Fruit fly (Drosophila melanogaster) whole organism, embryonic: Measurements from ENCODE around the gene CG32259.

ENCODE experiments used
- Antp ChIP-seq: fragments of 200-800 bp; sonication (Bioruptor generic); optimal IDR thresholded peaks from 3 replicates; lab custom pipeline; 2016; ENCODE audit warnings: missing biosample characterization, missing genetic modification characterization
- CG10462 ChIP-seq: fragments of 200-800 bp; sonication (Bioruptor generic); optimal IDR thresholded peaks from 2 replicates; lab custom pipeline; 2016; ENCODE audit warnings: missing biosample characterization, missing genetic modification characterization
- CG10543 ChIP-seq: fragments of 200-800 bp; sonication (Bioruptor generic); optimal IDR thresholded peaks from 3 replicates; lab custom pipeline; 2017; ENCODE audit warnings: missing biosample characterization, mild to moderate bottlenecking, missing genetic modification characterization, moderate library complexity
- CG12769 ChIP-seq: fragments of 200-800 bp; sonication (Bioruptor generic); optimal IDR thresholded peaks from 2 replicates; lab custom pipeline; 2019; ENCODE audit warnings: missing biosample characterization, mild to moderate bottlenecking, missing genetic modification characterization, moderate library complexity
- CG17361 ChIP-seq: fragments of 200-800 bp; sonication (Bioruptor generic); IDR thresholded peaks from 3 replicates; pipeline ENCODE4 v1.3.6; 2022; ENCODE audit warnings: missing biosample characterization, missing genetic modification characterization
- CG18262 ChIP-seq: fragments of 200-800 bp; optimal IDR thresholded peaks from 3 replicates; lab custom pipeline; 2019; ENCODE audit warnings: missing biosample characterization, mild to moderate bottlenecking, missing genetic modification characterization, moderate library complexity
- CG2199 ChIP-seq: fragments of 200-800 bp; sonication (Bioruptor generic); IDR thresholded peaks from 3 replicates; pipeline ENCODE4 v1.3.6; 2022; ENCODE audit warnings: missing biosample characterization, missing genetic modification characterization
- CG30403 ChIP-seq: fragments of 200-800 bp; sonication (Bioruptor generic); optimal IDR thresholded peaks from 3 replicates; lab custom pipeline; 2016; ENCODE audit warnings: missing biosample characterization, missing genetic modification characterization
- CG30431 ChIP-seq: fragments of 200-800 bp; sonication (Bioruptor generic); optimal IDR thresholded peaks from 2 replicates; lab custom pipeline; 2017; ENCODE audit warnings: missing biosample characterization, missing genetic modification characterization
- CG5180 ChIP-seq: fragments of 200-800 bp; sonication (Bioruptor generic); optimal IDR thresholded peaks from 3 replicates; lab custom pipeline; 2017; ENCODE audit warnings: missing biosample characterization, missing genetic modification characterization, mild to moderate bottlenecking, moderate library complexity, missing genetic modification reagents
- CG8290 ChIP-seq, 3 experiments: fragments of 200-800 bp; sonication (Bioruptor generic); optimal IDR thresholded peaks; 2 replicates each; lab custom pipeline; 2016 to 2019; ENCODE audit warnings: missing biosample characterization in 3 of 3, missing genetic modification characterization in 3 of 3, mild to moderate bottlenecking in 2 of 3, moderate library complexity in 1 of 3
- CkIIα-i1 ChIP-seq: fragments of 200-800 bp; sonication (Bioruptor generic); IDR thresholded peaks from 2 replicates; pipeline ENCODE4 v1.3.6; 2022; ENCODE audit warnings: missing biosample characterization, missing genetic modification characterization
- D ChIP-seq, 2 experiments: fragments of 200-800 bp in 1 of 2; fragments of >200 bp in 1 of 2; sonication (Bioruptor generic) in 1 of 2; optimal IDR thresholded peaks; 2 replicates in 1 of 2; 3 replicates in 1 of 2; lab custom pipeline; 2017; ENCODE audit warnings: mild to moderate bottlenecking in 1 of 2, missing biosample characterization in 1 of 2, missing genetic modification characterization in 1 of 2, missing genetic modification reagents in 1 of 2
- Dek ChIP-seq: fragments of 200-800 bp; sonication (Bioruptor generic); optimal IDR thresholded peaks from 3 replicates; lab custom pipeline; 2019; ENCODE audit warnings: missing biosample characterization, mild to moderate bottlenecking, missing genetic modification characterization, moderate library complexity
- Eip74EF ChIP-seq, 2 experiments: fragments of 200-800 bp in 1 of 2; fragments of >200 bp in 1 of 2; sonication (Bioruptor generic) in 1 of 2; optimal IDR thresholded peaks; 2 replicates each; lab custom pipeline; 2017 to 2019; ENCODE audit warnings: missing biosample characterization in 2 of 2, missing genetic modification characterization in 2 of 2, mild to moderate bottlenecking in 1 of 2, moderate library complexity in 1 of 2
- GATAe ChIP-seq: fragments of 200-800 bp; sonication (Bioruptor generic); conservative IDR thresholded peaks from 2 replicates; pipeline ENCODE4 v1.3.6; 2022; ENCODE audit warnings: missing biosample characterization, missing genetic modification characterization
- H15 ChIP-seq: fragments of 200-800 bp; sonication (Bioruptor generic); IDR thresholded peaks from 3 replicates; pipeline ENCODE4 v1.3.6; 2022; ENCODE audit warnings: missing biosample characterization, missing genetic modification characterization
- Hsf ChIP-seq: fragments of 200-800 bp; sonication (Bioruptor generic); optimal IDR thresholded peaks from 3 replicates; lab custom pipeline; 2016; ENCODE audit warnings: missing biosample characterization, missing genetic modification characterization
- Jarid2 ChIP-seq: fragments of 200-800 bp; sonication (Bioruptor generic); optimal IDR thresholded peaks from 3 replicates; lab custom pipeline; 2017; ENCODE audit warnings: mild to moderate bottlenecking, missing biosample characterization, missing genetic modification reagents, missing genetic modification characterization
- Lpt ChIP-seq: fragments of >200 bp; optimal IDR thresholded peaks from 2 replicates; lab custom pipeline; 2018; ENCODE audit warnings: missing biosample characterization, missing genetic modification characterization
- Med ChIP-seq: fragments of 200-800 bp; sonication (Bioruptor generic); peaks from one replicate; lab custom pipeline; 2016; ENCODE audit warnings: missing biosample characterization, missing genetic modification characterization, mild to moderate bottlenecking, inconsistent platforms, moderate library complexity
- Optix ChIP-seq: fragments of 200-800 bp; sonication (Bioruptor generic); IDR thresholded peaks from 3 replicates; pipeline ENCODE4 v1.3.6; 2022; ENCODE audit warnings: missing biosample characterization, missing genetic modification characterization
- Pdp1 ChIP-seq, 2 experiments: fragments of 200-800 bp; sonication (Bioruptor generic); optimal IDR thresholded peaks; 3 replicates each; lab custom pipeline; 2016; ENCODE audit warnings: missing biosample characterization in 2 of 2, missing genetic modification characterization in 2 of 2, mild to moderate bottlenecking in 1 of 2, moderate library complexity in 1 of 2
- Ssrp ChIP-seq: fragments of 200-800 bp; sonication (Bioruptor generic); optimal IDR thresholded peaks from 2 replicates; lab custom pipeline; 2018; ENCODE audit warnings: missing biosample characterization, mild to moderate bottlenecking, missing genetic modification characterization, moderate library complexity
- Tbp ChIP-seq: fragments of >200 bp; optimal IDR thresholded peaks from 2 replicates; lab custom pipeline; 2018; ENCODE audit warnings: missing biosample characterization, missing genetic modification characterization
- YL-1 ChIP-seq: fragments of 200-800 bp; sonication (Bioruptor generic); optimal IDR thresholded peaks from 3 replicates; lab custom pipeline; 2017; ENCODE audit warnings: missing biosample characterization, mild to moderate bottlenecking, missing genetic modification characterization
- abd-A ChIP-seq: fragments of 200-800 bp; sonication (Bioruptor generic); optimal IDR thresholded peaks from 3 replicates; lab custom pipeline; 2019; ENCODE audit warnings: missing biosample characterization, mild to moderate bottlenecking, missing genetic modification characterization, moderate library complexity
- amos ChIP-seq: fragments of 200-800 bp; sonication (Bioruptor generic); IDR thresholded peaks from 2 replicates; pipeline ENCODE4 v1.3.6; 2022; ENCODE audit warnings: missing biosample characterization, missing genetic modification characterization; ENCODE audit not compliant: partially characterized antibody
- caup ChIP-seq: fragments of 200-800 bp; sonication (Bioruptor generic); optimal IDR thresholded peaks from 3 replicates; lab custom pipeline; 2017; ENCODE audit warnings: missing biosample characterization, mild to moderate bottlenecking, missing genetic modification characterization, moderate library complexity; ENCODE audit not compliant: severe bottlenecking
- chinmo ChIP-seq: fragments of 200-800 bp; sonication (Bioruptor generic); IDR thresholded peaks from 4 replicates; pipeline ENCODE4 v1.3.6; 2022; ENCODE audit warnings: missing biosample characterization, missing genetic modification characterization; ENCODE audit not compliant: partially characterized antibody
- chm ChIP-seq: fragments of 200-800 bp; sonication (Bioruptor generic); IDR thresholded peaks from 2 replicates; pipeline ENCODE4 v1.3.6; 2022; ENCODE audit warnings: missing biosample characterization, missing genetic modification characterization
- ci ChIP-seq: fragments of 200-800 bp; sonication (Bioruptor generic); IDR thresholded peaks from 3 replicates; pipeline ENCODE4 v1.3.6; 2022; ENCODE audit warnings: missing biosample characterization, missing genetic modification characterization
- crol ChIP-seq: fragments of 200-800 bp; sonication (Bioruptor generic); IDR thresholded peaks from 2 replicates; pipeline ENCODE4 v1.3.6; 2022; ENCODE audit warnings: missing biosample characterization, missing genetic modification characterization
- cwo ChIP-seq: fragments of 200-800 bp; sonication (Bioruptor generic); optimal IDR thresholded peaks from 3 replicates; lab custom pipeline; 2017; ENCODE audit warnings: missing biosample characterization, missing genetic modification characterization, mild to moderate bottlenecking, moderate library complexity, missing genetic modification reagents
- grn ChIP-seq: fragments of 200-800 bp; sonication (Bioruptor generic); optimal IDR thresholded peaks from 3 replicates; lab custom pipeline; 2017; ENCODE audit warnings: missing biosample characterization, missing genetic modification characterization
- kni ChIP-seq: fragments of 200-800 bp; sonication (Bioruptor generic); optimal IDR thresholded peaks from 3 replicates; lab custom pipeline; 2017; ENCODE audit warnings: mild to moderate bottlenecking, missing biosample characterization, missing genetic modification reagents, missing genetic modification characterization
- pros ChIP-seq: fragments of 200-800 bp; sonication (Bioruptor generic); optimal IDR thresholded peaks from 3 replicates; lab custom pipeline; 2019; ENCODE audit warnings: missing biosample characterization, mild to moderate bottlenecking, missing genetic modification characterization, moderate library complexity
- pzg ChIP-seq: fragments of 200-800 bp; sonication (Bioruptor generic); optimal IDR thresholded peaks from 3 replicates; lab custom pipeline; 2018; ENCODE audit warnings: missing biosample characterization, mild to moderate bottlenecking, missing genetic modification characterization, moderate library complexity
- sd ChIP-seq: fragments of 200-800 bp; sonication (Bioruptor generic); optimal IDR thresholded peaks from 3 replicates; lab custom pipeline; 2018; ENCODE audit warnings: missing biosample characterization, mild to moderate bottlenecking, missing genetic modification characterization, moderate library complexity
- sens ChIP-seq: fragments of 200-800 bp; sonication (Bioruptor generic); peaks from one replicate; lab custom pipeline; 2016; ENCODE audit warnings: missing biosample characterization, missing genetic modification characterization
- twi ChIP-seq: fragments of 200-800 bp; optimal IDR thresholded peaks from 2 replicates; lab custom pipeline; 2019; ENCODE audit warnings: missing biosample characterization, mild to moderate bottlenecking, missing genetic modification characterization, moderate library complexity
- vnd ChIP-seq: fragments of 200-800 bp; sonication (Bioruptor generic); IDR thresholded peaks from 3 replicates; pipeline ENCODE4 v1.3.6; 2022; ENCODE audit warnings: missing biosample characterization, missing genetic modification characterization; ENCODE audit not compliant: partially characterized antibody
- vvl ChIP-seq: fragments of 200-800 bp; sonication (Bioruptor generic); IDR thresholded peaks from 2 replicates; pipeline ENCODE4 v1.3.6; 2022; ENCODE audit warnings: missing biosample characterization, missing genetic modification characterization
- z ChIP-seq: fragments of 200-800 bp; sonication (Bioruptor generic); IDR thresholded peaks from 3 replicates; pipeline ENCODE4 v1.3.6; 2022; ENCODE audit warnings: missing biosample characterization, missing genetic modification characterization

Gene CG32259

DNA sequence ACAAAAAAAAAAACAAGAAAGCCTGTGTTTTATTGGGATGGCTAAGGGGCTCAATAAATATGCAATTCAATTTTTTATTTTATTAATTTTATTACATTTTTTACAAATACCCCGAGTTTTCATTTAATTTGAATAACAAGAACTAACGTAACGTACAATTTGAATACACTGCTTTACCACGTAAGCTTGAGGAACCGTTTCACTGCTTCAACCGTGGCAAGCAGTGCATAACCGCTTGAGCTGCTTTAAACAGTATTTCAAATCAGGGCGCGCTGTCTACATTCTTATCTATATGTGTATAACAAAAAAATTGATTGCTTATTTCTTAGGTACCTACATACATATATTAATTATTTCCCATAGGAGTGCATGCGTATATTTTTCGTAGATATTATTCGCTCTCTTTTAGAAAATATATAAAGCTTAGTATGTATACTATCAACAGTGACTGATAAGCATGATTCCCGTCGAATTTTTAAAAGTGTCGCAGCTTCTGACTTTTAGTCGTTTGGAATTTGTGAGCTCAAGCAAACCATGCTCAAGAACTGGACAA is 23.6 kb downstream of the CG32259 start, which contains the start of gene CG14990 (continued):
- TF ChIP-seq H15 (GFP tag; lab: Robert Waterston, UW) (no peak), CG30403 (GFP tag; lab: Kevin White, UChicago) (no peak), Jarid2 (GFP tag; lab: Kevin White, UChicago) (peak; percentile 40), Optix (GFP tag; lab: Robert Waterston, UW) (no peak), CG17361 (GFP tag; lab: Robert Waterston, UW) (no peak), Med (GFP tag; lab: Kevin White, UChicago) (peak; percentile 75), Lpt (GFP tag; lab: Kevin White, UChicago) (no peak), CG18262 (tag; lab: Kevin White, UChicago) (no peak), YL-1 (GFP tag; lab: Kevin White, UChicago) (no peak), D (optimal IDR thresholded peaks at IDR 0.05; lab: Kevin White, UChicago) (no peak), D (GFP tag; optimal IDR thresholded peaks at IDR 0.05; lab: Kevin White, UChicago) (no peak), chm (GFP tag; lab: Robert Waterston, UW) (no peak)

dm6 chr3L:4096546-4096945 is 27.4 kb downstream of the CG32259 start:
- TF ChIP-seq ci (GFP tag; lab: Robert Waterston, UW) (peak; percentile 39; the same call in 1 of the 3 replicates), Med (GFP tag; lab: Kevin White, UChicago) (peak; percentile 80), Antp (GFP tag; lab: Kevin White, UChicago) (no peak), caup (GFP tag; lab: Kevin White, UChicago) (no peak), CkIIα-i1 (GFP tag; lab: Robert Waterston, UW) (no peak), cwo (GFP tag; lab: Kevin White, UChicago) (peak; percentile 31), CG10543 (GFP tag; lab: Kevin White, UChicago) (peak; percentile 19), CG12769 (tag; lab: Kevin White, UChicago) (peak; percentile 53), sd (peak; percentile 28), CG2199 (GFP tag; lab: Robert Waterston, UW) (0 out of 3 replicates have a peak, but pooled peaks have one; percentile 59), Dek (tag; lab: Kevin White, UChicago) (no peak), twi (tag; lab: Kevin White, UChicago) (peak; percentile 8), z (GFP tag; lab: Robert Waterston, UW) (peak; percentile 71; the same call in 1 of the 3 replicates), Pdp1 (GFP tag; optimal IDR thresholded peaks at IDR 0.05; lab: Kevin White, UChicago) (peak in 1 of 2 experiments; percentile 31), crol (GFP tag; lab: Robert Waterston, UW) (peak; percentile 95), CG5180 (peak; percentile 96), chinmo (GFP tag; lab: Robert Waterston, UW) (0 out of 4 replicates have a peak, but pooled peaks have one; percentile 47), kni (peak; percentile 50), abd-A (tag; lab: Kevin White, UChicago) (peak; percentile 12), Hsf (GFP tag; lab: Kevin White, UChicago) (no peak), pros (GFP tag; lab: Kevin White, UChicago) (peak; percentile 55), CG8290 (GFP tag; optimal IDR thresholded peaks at IDR 0.05; lab: Kevin White, UChicago) (no peak), CG8290 (tag; optimal IDR thresholded peaks at IDR 0.05; lab: Kevin White, UChicago) (peak in 1 of 2 experiments; percentile 11), vvl (GFP tag; lab: Robert Waterston, UW) (peak; percentile 47; the same call in 1 of the 2 replicates), sens (GFP tag; lab: Kevin White, UChicago) (peak; percentile 27)

dm6 chr3L:4099194-4099593 is 30.0 kb downstream of the CG32259 start:
- TF ChIP-seq CG30431 (no peak), Med (GFP tag; lab: Kevin White, UChicago) (peak; percentile 21), CG10462 (GFP tag; lab: Kevin White, UChicago) (no peak), Pdp1 (GFP tag; optimal IDR thresholded peaks at IDR 0.05; lab: Kevin White, UChicago) (peak in 1 of 2 experiments; percentile 37), CG5180 (peak; percentile 20), vnd (no peak), grn (peak; percentile 32), GATAe (GFP tag; lab: Robert Waterston, UW) (peak; percentile 29; the same call in 1 of the 2 replicates), Eip74EF (GFP tag; optimal IDR thresholded peaks at IDR 0.05; lab: Kevin White, UChicago) (peak in 1 of 2 experiments; percentile 72), Ssrp (tag; lab: Kevin White, UChicago) (no peak), Tbp (no peak), CG8290 (GFP tag; optimal IDR thresholded peaks at IDR 0.05; lab: Kevin White, UChicago) (no peak), CG8290 (tag; optimal IDR thresholded peaks at IDR 0.05; lab: Kevin White, UChicago) (peak in 1 of 2 experiments; percentile 28), amos (GFP tag; lab: Robert Waterston, UW) (no peak), pzg (GFP tag; lab: Kevin White, UChicago) (no peak)
